Fruit fly (Drosophila melanogaster) whole organism, embryonic: Measurements from ENCODE around the gene Rab8.

Experiments
- BEAF-32 ChIP-seq: fragments of 200-800 bp; sonication (Bioruptor generic); optimal IDR thresholded peaks from 3 replicates; lab custom pipeline; 2017; ENCODE audit warnings: missing biosample characterization, missing genetic modification characterization, mild to moderate bottlenecking, moderate library complexity, missing genetic modification reagents
- CG10267 ChIP-seq: fragments of 200-800 bp; sonication (Bioruptor generic); optimal IDR thresholded peaks from 2 replicates; lab custom pipeline; 2018; ENCODE audit warnings: missing biosample characterization, mild to moderate bottlenecking, missing genetic modification characterization, moderate library complexity
- CG14965 ChIP-seq: fragments of 200-800 bp; sonication (Bioruptor generic); optimal IDR thresholded peaks from 2 replicates; lab custom pipeline; 2016; ENCODE audit warnings: missing biosample characterization, missing genetic modification characterization, borderline replicate concordance
- CG16815 ChIP-seq: fragments of 200-800 bp; sonication (Bioruptor generic); optimal IDR thresholded peaks from 3 replicates; lab custom pipeline; 2017; ENCODE audit warnings: missing biosample characterization, mild to moderate bottlenecking, missing genetic modification characterization
- CG17359 ChIP-seq: fragments of 200-800 bp; sonication (Bioruptor generic); optimal IDR thresholded peaks from 3 replicates; lab custom pipeline; 2018; ENCODE audit warnings: missing biosample characterization, mild to moderate bottlenecking, missing genetic modification characterization, moderate library complexity
- CG2199 ChIP-seq: fragments of 200-800 bp; sonication (Bioruptor generic); IDR thresholded peaks from 3 replicates; pipeline ENCODE4 v1.3.6; 2022; ENCODE audit warnings: missing biosample characterization, missing genetic modification characterization
- CG30020 ChIP-seq: fragments of 200-800 bp; optimal IDR thresholded peaks from 2 replicates; lab custom pipeline; 2019; ENCODE audit warnings: missing biosample characterization, mild to moderate bottlenecking, missing genetic modification characterization, moderate library complexity
- CG3281 ChIP-seq: fragments of 200-800 bp; sonication (Bioruptor generic); optimal IDR thresholded peaks from 3 replicates; lab custom pipeline; 2017; ENCODE audit warnings: missing biosample characterization, mild to moderate bottlenecking, missing genetic modification characterization
- CG4360 ChIP-seq: fragments of 200-800 bp; sonication (Bioruptor generic); IDR thresholded peaks from 2 replicates; pipeline ENCODE4 v1.3.6; 2022; ENCODE audit warnings: missing biosample characterization, missing genetic modification characterization
- CG7928 ChIP-seq: fragments of 200-800 bp; sonication (Bioruptor generic); optimal IDR thresholded peaks from 2 replicates; lab custom pipeline; 2017; ENCODE audit warnings: missing biosample characterization, mild to moderate bottlenecking, missing genetic modification characterization
- CG8290 ChIP-seq, 3 experiments: fragments of 200-800 bp; sonication (Bioruptor generic); optimal IDR thresholded peaks; 2 replicates each; lab custom pipeline; 2016 to 2019; ENCODE audit warnings: missing biosample characterization in 3 of 3, missing genetic modification characterization in 3 of 3, mild to moderate bottlenecking in 2 of 3, moderate library complexity in 1 of 3
- CG9797 ChIP-seq: fragments of 200-800 bp; sonication (Bioruptor generic); optimal IDR thresholded peaks from 3 replicates; lab custom pipeline; 2018; ENCODE audit warnings: missing biosample characterization, mild to moderate bottlenecking, missing genetic modification characterization
- CG9932 ChIP-seq: fragments of 200-800 bp; sonication (Bioruptor generic); IDR thresholded peaks from 2 replicates; pipeline ENCODE4 v1.3.6; 2022; ENCODE audit warnings: missing biosample characterization, missing genetic modification characterization
- CoRest ChIP-seq: fragments of 200-800 bp; sonication (Bioruptor generic); optimal IDR thresholded peaks from 3 replicates; lab custom pipeline; 2018; ENCODE audit warnings: missing biosample characterization, mild to moderate bottlenecking, missing genetic modification characterization, moderate library complexity
- Deaf1 ChIP-seq: fragments of 200-800 bp; optimal IDR thresholded peaks from 3 replicates; lab custom pipeline; 2019; ENCODE audit warnings: missing biosample characterization, mild to moderate bottlenecking, missing genetic modification characterization, moderate library complexity
- Dll ChIP-seq: fragments of 200-800 bp; sonication (Bioruptor generic); IDR thresholded peaks from 4 replicates; pipeline ENCODE4 v1.3.6; 2022; ENCODE audit warnings: missing biosample characterization, missing genetic modification characterization; ENCODE audit not compliant: partially characterized antibody
- E2f2 ChIP-seq: fragments of 200-800 bp; sonication (Bioruptor generic); IDR thresholded peaks from 2 replicates; pipeline ENCODE4 v1.3.6; 2022; ENCODE audit warnings: missing biosample characterization, missing genetic modification characterization
- Gug ChIP-seq: fragments of 200-800 bp; sonication (Bioruptor generic); IDR thresholded peaks from 4 replicates; pipeline ENCODE4 v1.3.6; 2022; ENCODE audit warnings: missing biosample characterization, missing genetic modification characterization
- Kr ChIP-seq: fragments of 200-800 bp; sonication (Bioruptor generic); optimal IDR thresholded peaks from 2 replicates; lab custom pipeline; 2017; ENCODE audit warnings: missing biosample characterization, mild to moderate bottlenecking, missing genetic modification characterization
- Sry-δ ChIP-seq: fragments of 200-800 bp; sonication (Bioruptor generic); optimal IDR thresholded peaks from 2 replicates; lab custom pipeline; 2016; ENCODE audit warnings: missing biosample characterization, missing genetic modification characterization
- Xrp1 ChIP-seq: fragments of 200-800 bp; sonication (Bioruptor generic); IDR thresholded peaks from 2 replicates; pipeline ENCODE4 v1.3.6; 2022; ENCODE audit warnings: missing biosample characterization, missing genetic modification characterization
- amos ChIP-seq: fragments of 200-800 bp; sonication (Bioruptor generic); IDR thresholded peaks from 2 replicates; pipeline ENCODE4 v1.3.6; 2022; ENCODE audit warnings: missing biosample characterization, missing genetic modification characterization; ENCODE audit not compliant: partially characterized antibody
- bbx ChIP-seq: fragments of 200-800 bp; sonication (Bioruptor generic); IDR thresholded peaks from 2 replicates; pipeline ENCODE4 v1.3.6; 2022; ENCODE audit warnings: missing biosample characterization, missing genetic modification characterization; ENCODE audit not compliant: partially characterized antibody
- cas ChIP-seq: fragments of 200-800 bp; sonication (Bioruptor generic); IDR thresholded peaks from 2 replicates; pipeline ENCODE4 v1.3.6; 2022; ENCODE audit warnings: missing biosample characterization, missing genetic modification characterization
- chinmo ChIP-seq: fragments of 200-800 bp; sonication (Bioruptor generic); IDR thresholded peaks from 4 replicates; pipeline ENCODE4 v1.3.6; 2022; ENCODE audit warnings: missing biosample characterization, missing genetic modification characterization; ENCODE audit not compliant: partially characterized antibody
- crp ChIP-seq, 2 experiments: fragments of 200-800 bp; sonication (Bioruptor generic); optimal IDR thresholded peaks; 2 replicates in 1 of 2; 3 replicates in 1 of 2; lab custom pipeline; 2017; ENCODE audit warnings: missing biosample characterization in 2 of 2, missing genetic modification characterization in 2 of 2, mild to moderate bottlenecking in 1 of 2, moderate library complexity in 1 of 2
- eyg ChIP-seq: fragments of 200-800 bp; sonication (Bioruptor generic); optimal IDR thresholded peaks from 3 replicates; lab custom pipeline; 2016; ENCODE audit warnings: missing biosample characterization, missing genetic modification characterization
- fd64A ChIP-seq: fragments of 200-800 bp; sonication (Bioruptor generic); optimal IDR thresholded peaks from 3 replicates; lab custom pipeline; 2018; ENCODE audit warnings: missing biosample characterization, mild to moderate bottlenecking, missing genetic modification characterization
- gem ChIP-seq: fragments of 200-800 bp; sonication (Bioruptor generic); optimal IDR thresholded peaks from 2 replicates; lab custom pipeline; 2019; ENCODE audit warnings: missing biosample characterization, mild to moderate bottlenecking, missing genetic modification characterization, moderate library complexity
- ham ChIP-seq: fragments of 200-800 bp; sonication (Bioruptor generic); IDR thresholded peaks from 2 replicates; pipeline ENCODE4 v1.3.6; 2022; ENCODE audit warnings: missing biosample characterization, missing genetic modification characterization
- her ChIP-seq: fragments of 200-800 bp; sonication (Bioruptor generic); optimal IDR thresholded peaks from 2 replicates; lab custom pipeline; 2016; ENCODE audit warnings: missing biosample characterization, missing genetic modification characterization
- hkb ChIP-seq, 2 experiments: fragments of 200-800 bp in 1 of 2; fragments of >200 bp in 1 of 2; sonication (Bioruptor generic) in 1 of 2; IDR thresholded peaks in 1 of 2; optimal IDR thresholded peaks in 1 of 2; 2 replicates each; pipeline versions ENCODE4 v1.3.6 to Lab custom; 2017 to 2022; ENCODE audit warnings: missing biosample characterization in 1 of 2, missing genetic modification characterization in 1 of 2
- ken ChIP-seq: fragments of 200-800 bp; sonication (Bioruptor generic); IDR thresholded peaks from 3 replicates; pipeline ENCODE4 v1.3.6; 2022; ENCODE audit warnings: missing biosample characterization, missing genetic modification characterization
- nom ChIP-seq: fragments of 200-800 bp; sonication (Bioruptor generic); optimal IDR thresholded peaks from 2 replicates; lab custom pipeline; 2017; ENCODE audit warnings: missing biosample characterization, missing genetic modification characterization, mild to moderate bottlenecking, moderate library complexity, missing genetic modification reagents
- pfk ChIP-seq: fragments of 200-800 bp; sonication (Bioruptor generic); optimal IDR thresholded peaks from 2 replicates; lab custom pipeline; 2018; ENCODE audit warnings: missing biosample characterization, mild to moderate bottlenecking, missing genetic modification characterization, moderate library complexity
- phol ChIP-seq: fragments of 200-800 bp; sonication (Bioruptor generic); optimal IDR thresholded peaks from 3 replicates; lab custom pipeline; 2018; ENCODE audit warnings: missing biosample characterization, mild to moderate bottlenecking, missing genetic modification characterization, moderate library complexity
- pnt ChIP-seq: fragments of 200-800 bp; sonication (Bioruptor generic); optimal IDR thresholded peaks from 3 replicates; lab custom pipeline; 2016; ENCODE audit warnings: missing biosample characterization, missing genetic modification characterization
- row ChIP-seq: fragments of 200-800 bp; sonication (Bioruptor generic); IDR thresholded peaks from 3 replicates; pipeline ENCODE4 v1.3.6; 2022; ENCODE audit warnings: missing biosample characterization, missing genetic modification characterization
- sd ChIP-seq: fragments of 200-800 bp; sonication (Bioruptor generic); optimal IDR thresholded peaks from 3 replicates; lab custom pipeline; 2018; ENCODE audit warnings: missing biosample characterization, mild to moderate bottlenecking, missing genetic modification characterization, moderate library complexity
- sens ChIP-seq: fragments of 200-800 bp; sonication (Bioruptor generic); peaks from one replicate; lab custom pipeline; 2016; ENCODE audit warnings: missing biosample characterization, missing genetic modification characterization
- sna ChIP-seq: fragments of 200-800 bp; sonication (Bioruptor generic); IDR thresholded peaks from 2 replicates; pipeline ENCODE4 v1.3.6; 2022; ENCODE audit warnings: missing biosample characterization, missing genetic modification characterization; ENCODE audit not compliant: partially characterized antibody
- stc ChIP-seq: fragments of 200-800 bp; sonication (Bioruptor generic); IDR thresholded peaks from 2 replicates; pipeline ENCODE4 v1.3.6; 2022; ENCODE audit warnings: missing biosample characterization, missing genetic modification characterization
- tap ChIP-seq: fragments of 200-800 bp; optimal IDR thresholded peaks from 3 replicates; lab custom pipeline; 2019; ENCODE audit warnings: missing biosample characterization, mild to moderate bottlenecking, missing genetic modification characterization, moderate library complexity
- zfh1 ChIP-seq: fragments of 200-800 bp; sonication (Bioruptor generic); IDR thresholded peaks from 3 replicates; pipeline ENCODE4 v1.3.6; 2022; ENCODE audit warnings: missing biosample characterization, missing genetic modification characterization

Gene Rab8

DNA sequence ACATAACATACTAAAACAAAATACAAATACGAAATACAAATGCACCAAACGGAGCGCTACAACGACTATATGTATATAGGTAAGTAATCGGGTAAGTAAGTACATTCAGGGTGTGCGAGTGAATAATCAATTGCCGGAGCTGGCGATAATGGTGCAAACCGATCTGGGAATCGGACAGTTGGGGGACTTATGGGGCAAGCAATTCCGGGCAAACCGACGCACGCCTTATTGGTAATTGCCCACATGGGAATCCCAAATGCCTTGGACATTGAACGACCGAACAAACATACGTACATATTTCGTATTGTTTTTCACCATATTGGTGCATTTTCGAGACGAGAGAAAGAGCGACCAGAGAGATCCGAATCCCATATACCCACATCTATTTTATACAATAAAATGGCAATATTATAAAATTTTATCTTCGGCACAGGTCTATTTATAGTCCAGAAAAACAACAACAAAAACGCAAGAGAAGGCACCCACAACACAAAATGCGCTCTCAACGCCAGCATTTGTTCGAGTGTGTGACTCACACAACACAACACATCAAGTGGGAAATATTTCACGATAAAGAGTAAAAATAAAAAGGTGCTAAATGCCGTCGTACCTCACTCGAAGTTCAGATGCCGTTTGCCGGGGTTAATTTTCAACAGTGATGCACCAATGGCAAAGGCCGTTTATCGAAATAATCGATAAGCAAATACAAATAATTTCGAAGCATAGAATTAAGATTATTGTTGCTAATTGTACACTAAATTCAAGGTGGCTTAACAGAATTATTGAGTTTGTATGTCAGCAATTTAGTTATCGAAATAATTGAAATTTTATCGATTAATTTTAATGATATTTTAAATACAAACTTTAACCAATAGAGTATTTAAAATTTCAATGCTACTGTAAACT, 29.6 kb upstream of the Rab8 start (continued):
- TF ChIP-seq phol, result no peak
- no peak for TF ChIP-seq CG17359 (tag; lab: Kevin White, UChicago)
- 0 out of 2 replicates have a peak, but pooled peaks have one; percentile 15 for TF ChIP-seq Xrp1 (GFP tag; lab: Robert Waterston, UW)
- TF ChIP-seq CG3281, result no peak
- TF ChIP-seq eyg (GFP tag; lab: Kevin White, UChicago), result no peak
- no peak for TF ChIP-seq CG9797 (GFP tag; lab: Kevin White, UChicago)
- TF ChIP-seq CG16815 (GFP tag; lab: Kevin White, UChicago), result no peak
- no peak for TF ChIP-seq ham (GFP tag; lab: Robert Waterston, UW)
- peak; percentile 58; the same call in 1 of the 2 replicates for TF ChIP-seq CG4360 (GFP tag; lab: Robert Waterston, UW)
- no peak for TF ChIP-seq her (GFP tag; lab: Kevin White, UChicago)
- no peak for TF ChIP-seq CoRest (tag; lab: Kevin White, UChicago)
- TF ChIP-seq stc (GFP tag; lab: Robert Waterston, UW), result no peak
- TF ChIP-seq tap (tag; lab: Kevin White, UChicago), result no peak
- TF ChIP-seq CG10267 (tag; lab: Kevin White, UChicago), result no peak
- no peak for TF ChIP-seq pnt
- TF ChIP-seq cas, result no peak
- no peak for TF ChIP-seq Gug
- TF ChIP-seq, all 482 proteins: peak for 30

DNA sequence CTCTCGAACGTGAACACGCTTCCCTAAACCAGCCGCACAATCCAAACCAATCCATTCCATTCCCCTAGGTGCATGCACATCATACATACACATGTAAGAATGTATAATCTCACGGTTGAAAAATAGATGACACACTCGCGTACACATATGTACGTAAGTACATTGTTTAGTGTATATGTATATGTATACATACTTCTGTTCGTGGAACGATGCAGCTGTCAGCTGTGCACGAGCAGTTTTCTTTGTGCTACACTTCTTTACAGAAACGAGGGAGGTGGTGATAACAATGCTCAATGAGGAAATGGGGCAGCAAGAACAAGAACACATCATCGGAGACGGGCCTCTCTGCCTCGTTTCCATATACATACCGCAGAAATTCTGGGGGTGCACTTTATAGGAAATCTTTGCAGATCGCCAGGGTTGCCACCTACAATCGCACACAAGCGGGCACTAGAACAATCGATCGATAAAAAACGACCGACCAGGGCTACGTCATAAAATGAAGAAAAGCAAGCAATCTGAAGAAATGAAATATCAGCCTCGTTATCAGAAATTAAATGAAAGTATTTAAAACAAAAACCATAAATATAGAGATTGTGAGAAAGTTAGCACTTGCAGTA, 28.5 kb upstream of the Rab8 start:
- TF ChIP-seq E2f2, result 0 out of 2 replicates have a peak, but pooled peaks have one; percentile 6
- peak; percentile 65; the same call in 1 of the 3 replicates for TF ChIP-seq CG2199 (GFP tag; lab: Robert Waterston, UW)
- peak; percentile 61; the same call in 1 of the 2 replicates for TF ChIP-seq bbx (GFP tag; lab: Robert Waterston, UW)
- TF ChIP-seq gem, result peak; percentile 13
- peak; percentile 57 for TF ChIP-seq Deaf1 (tag; lab: Kevin White, UChicago)
- TF ChIP-seq row (GFP tag; lab: Robert Waterston, UW), result 0 out of 3 replicates have a peak, but pooled peaks have one; percentile 7
- TF ChIP-seq BEAF-32 (GFP tag; lab: Kevin White, UChicago), result peak; percentile 4
- 0 out of 4 replicates have a peak, but pooled peaks have one; percentile 64 for TF ChIP-seq chinmo
- TF ChIP-seq CG8290 (GFP tag; optimal IDR thresholded peaks at IDR 0.05; lab: Kevin White, UChicago), result no peak
- peak in 1 of 2 experiments; percentile 42 for TF ChIP-seq CG8290 (tag; optimal IDR thresholded peaks at IDR 0.05; lab: Kevin White, UChicago)
- TF ChIP-seq hkb (optimal IDR thresholded peaks at IDR 0.05; lab: Kevin White, UChicago), result no peak
- 0 out of 2 replicates have a peak, but pooled peaks have one; percentile 12 for TF ChIP-seq hkb (GFP tag; IDR thresholded peaks at IDR 0.05; lab: Robert Waterston, UW)
- no peak for TF ChIP-seq CG30020 (tag; lab: Kevin White, UChicago)
- peak; percentile 48 for TF ChIP-seq Kr (GFP tag; lab: Kevin White, UChicago)
- peak; percentile 33; the same call in 1 of the 2 replicates for TF ChIP-seq sna (GFP tag; lab: Robert Waterston, UW)
- TF ChIP-seq CG7928 (GFP tag; lab: Kevin White, UChicago), result peak; percentile 42
- TF ChIP-seq zfh1, result 0 out of 3 replicates have a peak, but pooled peaks have one; percentile 36
- TF ChIP-seq Sry-δ (GFP tag; lab: Kevin White, UChicago), result peak; percentile 47
- TF ChIP-seq CG9932 (GFP tag; lab: Robert Waterston, UW), result no peak
- TF ChIP-seq sd (tag; lab: Kevin White, UChicago), result peak; percentile 68
- peak in 1 of 2 experiments; percentile 49 for TF ChIP-seq crp (GFP tag; optimal IDR thresholded peaks at IDR 0.05; lab: Kevin White, UChicago)
- TF ChIP-seq sens, result peak; percentile 91
- 0 out of 4 replicates have a peak, but pooled peaks have one; percentile 35 for TF ChIP-seq Dll
- peak; percentile 44 for TF ChIP-seq pfk (GFP tag; lab: Kevin White, UChicago)
- no peak for TF ChIP-seq ken
- 0 out of 2 replicates have a peak, but pooled peaks have one; percentile 27 for TF ChIP-seq amos (GFP tag; lab: Robert Waterston, UW)
- peak; percentile 0 for TF ChIP-seq nom (GFP tag; lab: Kevin White, UChicago)
- TF ChIP-seq fd64A, result peak; percentile 53
- no peak for TF ChIP-seq CG14965 (GFP tag; lab: Kevin White, UChicago)
